Fruit fly (Drosophila melanogaster): ENCODE results near the gene CG11050.

The CG11050 gene

DNA sequence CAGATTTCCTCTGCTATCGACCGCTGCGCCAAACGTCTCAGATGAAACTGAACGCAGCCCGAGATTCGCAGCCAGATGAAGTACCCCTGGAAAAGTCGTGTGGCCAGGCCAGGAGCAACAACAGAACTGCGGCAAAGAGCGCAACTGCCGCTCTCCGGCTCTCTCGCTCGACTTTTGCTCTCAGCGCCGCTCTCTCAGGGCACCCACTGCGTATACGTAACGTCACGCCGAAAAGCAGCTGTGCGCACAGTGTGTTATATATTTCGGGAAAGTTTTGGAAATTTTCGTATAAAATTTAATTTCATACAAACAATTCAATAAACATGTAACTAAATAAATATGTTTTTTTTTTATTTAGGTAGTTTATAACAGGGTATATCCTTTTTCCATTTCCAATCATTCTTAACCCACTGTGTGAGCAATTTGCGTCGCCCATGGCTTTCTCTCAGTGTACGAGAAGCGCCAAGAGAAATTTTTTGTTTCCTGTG lies 9.7 kb upstream of the CG11050 start, which contains the start of gene Dpp10 (continued):
- peak; percentile 81 for TF ChIP-seq CG16863 (GFP tag; optimal IDR thresholded peaks at IDR 0.05)
- peak; percentile 94 for TF ChIP-seq CG7839 (tag; optimal IDR thresholded peaks at IDR 0.05)
- peak; percentile 2 for TF ChIP-seq CG8290 (GFP tag; optimal IDR thresholded peaks at IDR 0.05)
- peak in 1 of 2 experiments; percentile 75 for TF ChIP-seq CG8290 (tag; optimal IDR thresholded peaks at IDR 0.05)
- peak; percentile 63 for TF ChIP-seq slp2 (GFP tag; optimal IDR thresholded peaks at IDR 0.05)
- TF ChIP-seq unpg (GFP tag; optimal IDR thresholded peaks at IDR 0.05), result peak; percentile 88
- peak; percentile 64 for TF ChIP-seq CG9876 (GFP tag; optimal IDR thresholded peaks at IDR 0.05)
- TF ChIP-seq zen (tag; optimal IDR thresholded peaks at IDR 0.05), result peak; percentile 61
- no peak for TF ChIP-seq HLHmδ (GFP tag; optimal IDR thresholded peaks at IDR 0.05)
- TF ChIP-seq Sox102F (GFP tag; optimal IDR thresholded peaks at IDR 0.05), result peak; percentile 86
- TF ChIP-seq CG2889 (GFP tag; IDR thresholded peaks at IDR 0.05), result peak; percentile 96
- TF ChIP-seq CG6854 (GFP tag; optimal IDR thresholded peaks at IDR 0.05), result peak; percentile 87
- peak; percentile 9 for TF ChIP-seq Lhr (GFP tag; optimal IDR thresholded peaks at IDR 0.05)
- peak; percentile 95 for TF ChIP-seq CG4730 (GFP tag; IDR thresholded peaks at IDR 0.05)
- no peak for TF ChIP-seq Hr78 (GFP tag; optimal IDR thresholded peaks at IDR 0.05)
- peak; percentile 12 for TF ChIP-seq psq (GFP tag; optimal IDR thresholded peaks at IDR 0.05)
- TF ChIP-seq Dref (GFP tag; IDR thresholded peaks at IDR 0.05), result peak; percentile 29
- peak; percentile 93 for TF ChIP-seq Fer3 (tag; optimal IDR thresholded peaks at IDR 0.05)
- peak; percentile 90 for TF ChIP-seq CrebB (tag; optimal IDR thresholded peaks at IDR 0.05)
- TF ChIP-seq CG7963 (GFP tag; IDR thresholded peaks at IDR 0.05; ENCODE audit: partially characterized antibody), result no peak
- TF ChIP-seq CG12104 (GFP tag; optimal IDR thresholded peaks at IDR 0.05), result peak; percentile 83
- TF ChIP-seq CG10959 (GFP tag; IDR thresholded peaks at IDR 0.05), result peak; percentile 69; the same call in 1 of the 2 replicates
- TF ChIP-seq CG15601 (tag; optimal IDR thresholded peaks at IDR 0.05), result peak; percentile 32
- peak; percentile 77 for TF ChIP-seq CG10462 (GFP tag; optimal IDR thresholded peaks at IDR 0.05)
- peak; percentile 91 for TF ChIP-seq CG10209 (GFP tag; optimal IDR thresholded peaks at IDR 0.05)
- peak; percentile 87 for TF ChIP-seq Oli (tag; optimal IDR thresholded peaks at IDR 0.05)
- TF ChIP-seq B-H2 (GFP tag; optimal IDR thresholded peaks at IDR 0.05), result peak; percentile 94
- peak; percentile 96 for TF ChIP-seq CG7556 (GFP tag; optimal IDR thresholded peaks at IDR 0.05)
- peak; percentile 35; the same call in 1 of the 3 replicates for TF ChIP-seq HLH4C (GFP tag; IDR thresholded peaks at IDR 0.05; ENCODE audit: partially characterized antibody)
- peak; percentile 99 for TF ChIP-seq CG9932 (GFP tag; IDR thresholded peaks at IDR 0.05)
- peak; percentile 55 for TF ChIP-seq Jarid2 (GFP tag; optimal IDR thresholded peaks at IDR 0.05)
- peak; percentile 80 for TF ChIP-seq CG18011 (GFP tag; optimal IDR thresholded peaks at IDR 0.05)
- TF ChIP-seq CG2199 (GFP tag; IDR thresholded peaks at IDR 0.05), result no peak; the same call in 2 of the 3 replicates
- TF ChIP-seq ttk (GFP tag; IDR thresholded peaks at IDR 0.05), result peak; percentile 94
- TF ChIP-seq CG7357 (GFP tag; IDR thresholded peaks at IDR 0.05), result peak; percentile 89
- peak; percentile 98 for TF ChIP-seq dysf (GFP tag; IDR thresholded peaks at IDR 0.05)
- peak; percentile 94 for TF ChIP-seq CG12769 (tag; optimal IDR thresholded peaks at IDR 0.05)
- TF ChIP-seq CG2116 (GFP tag; optimal IDR thresholded peaks at IDR 0.05), result peak; percentile 39
- no peak for TF ChIP-seq Dll (GFP tag; IDR thresholded peaks at IDR 0.05; ENCODE audit: partially characterized antibody)
- peak; percentile 88 for TF ChIP-seq org-1 (GFP tag; optimal IDR thresholded peaks at IDR 0.05)
- TF ChIP-seq CG10979 (tag; optimal IDR thresholded peaks at IDR 0.05), result no peak
- TF ChIP-seq sob (GFP tag; IDR thresholded peaks at IDR 0.05), result peak; percentile 97
- TF ChIP-seq CG4820 (GFP tag; optimal IDR thresholded peaks at IDR 0.05), result peak; percentile 72
- peak; percentile 3 for TF ChIP-seq CG17802 (tag; optimal IDR thresholded peaks at IDR 0.05)
- TF ChIP-seq NC2α (GFP tag; optimal IDR thresholded peaks at IDR 0.05), result peak; percentile 30
- peak; percentile 96 for TF ChIP-seq CG13424 (tag; optimal IDR thresholded peaks at IDR 0.05)
- no peak for TF ChIP-seq CG14965 (GFP tag; optimal IDR thresholded peaks at IDR 0.05; ENCODE audit: borderline replicate concordance)
- TF ChIP-seq D19A (tag; optimal IDR thresholded peaks at IDR 0.05), result peak; percentile 77
- TF ChIP-seq abd-A (tag; optimal IDR thresholded peaks at IDR 0.05), result peak; percentile 65
- peak; percentile 94 for TF ChIP-seq C15 (GFP tag; IDR thresholded peaks at IDR 0.05)

Data from whole organism, embryonic.